Fruit fly (Drosophila melanogaster): ENCODE measurements around the gene CG1637.
A peak's percentile ranks its signal among the peaks of the same experiment; 100 is the strongest.

CG1637 gene

dm6 chrX:10857376-10857775 lies 20.3 kb downstream of the CG1637 start, which contains the start of the genes sofe and CG2186 (continued):
- TF ChIP-seq CG17186 (GFP tag; optimal IDR thresholded peaks at IDR 0.05) (peak; percentile 68), ham (GFP tag; IDR thresholded peaks at IDR 0.05) (no peak), trem (tag; optimal IDR thresholded peaks at IDR 0.05) (peak; percentile 81), otp (GFP tag; IDR thresholded peaks at IDR 0.05) (no peak), CG4328 (GFP tag; optimal IDR thresholded peaks at IDR 0.05) (no peak), CG30403 (GFP tag; optimal IDR thresholded peaks at IDR 0.05) (peak; percentile 80), MTF-1 (GFP tag; optimal IDR thresholded peaks at IDR 0.05; ENCODE audit: borderline replicate concordance) (no peak), eyg (GFP tag; optimal IDR thresholded peaks at IDR 0.05) (no peak), cato (GFP tag; optimal IDR thresholded peaks at IDR 0.05; ENCODE audit: borderline replicate concordance) (peak; percentile 33), br (optimal IDR thresholded peaks at IDR 0.05) (no peak), CG30020 (tag; optimal IDR thresholded peaks at IDR 0.05) (peak; percentile 45), croc (GFP tag; conservative IDR thresholded peaks at IDR 0.05) (no peak), Antp (GFP tag; optimal IDR thresholded peaks at IDR 0.05) (peak; percentile 46), oc (tag; optimal IDR thresholded peaks at IDR 0.05) (no peak), CG11504 (tag; optimal IDR thresholded peaks at IDR 0.05) (peak; percentile 86), BtbVII (GFP tag; optimal IDR thresholded peaks at IDR 0.05) (no peak), insv (GFP tag; optimal IDR thresholded peaks at IDR 0.05) (peak in 1 of 2 experiments; percentile 93), Hr78 (GFP tag; optimal IDR thresholded peaks at IDR 0.05) (no peak), CG10979 (tag; optimal IDR thresholded peaks at IDR 0.05) (peak; percentile 11), dpn (GFP tag; optimal IDR thresholded peaks at IDR 0.05) (peak; percentile 42 to 70), Poxn (GFP tag; IDR thresholded peaks at IDR 0.05) (no peak), Xbp1 (GFP tag; optimal IDR thresholded peaks at IDR 0.05) (peak; percentile 66), CG16863 (GFP tag; optimal IDR thresholded peaks at IDR 0.05) (peak; percentile 50), sug (tag; optimal IDR thresholded peaks at IDR 0.05) (no peak), CG12071 (GFP tag; optimal IDR thresholded peaks at IDR 0.05) (no peak), CG15514 (GFP tag; optimal IDR thresholded peaks at IDR 0.05) (peak; percentile 69), CG12769 (tag; optimal IDR thresholded peaks at IDR 0.05) (no peak), sim (GFP tag; IDR thresholded peaks at IDR 0.05) (no peak), CG2116 (GFP tag; optimal IDR thresholded peaks at IDR 0.05) (peak; percentile 93), Opbp (GFP tag; IDR thresholded peaks at IDR 0.05; ENCODE audit: partially characterized antibody) (peak; percentile 75), CG7745 (tag; optimal IDR thresholded peaks at IDR 0.05) (no peak), tx (GFP tag; optimal IDR thresholded peaks at IDR 0.05) (peak; percentile 14), CG17829 (tag; optimal IDR thresholded peaks at IDR 0.05) (peak; percentile 55), Sin3A (optimal IDR thresholded peaks at IDR 0.05) (peak; percentile 87), CoRest (tag; optimal IDR thresholded peaks at IDR 0.05) (peak; percentile 67), CG18764 (GFP tag; optimal IDR thresholded peaks at IDR 0.05) (peak; percentile 33), cas (GFP tag; IDR thresholded peaks at IDR 0.05) (0 out of 2 replicates have a peak, but pooled peaks have one; percentile 31), CG42726 (GFP tag; IDR thresholded peaks at IDR 0.05; ENCODE audit: partially characterized antibody) (peak; percentile 56; the same call in 1 of the 2 replicates), Kr (GFP tag; optimal IDR thresholded peaks at IDR 0.05) (no peak), ci (GFP tag; IDR thresholded peaks at IDR 0.05) (peak; percentile 60; the same call in 2 of the 3 replicates), CG5245 (GFP tag; optimal IDR thresholded peaks at IDR 0.05) (no peak), CG7271 (tag; optimal IDR thresholded peaks at IDR 0.05) (peak; percentile 50), CG11723 (GFP tag; optimal IDR thresholded peaks at IDR 0.05) (no peak), ssp (GFP tag; IDR thresholded peaks at IDR 0.05) (peak; percentile 38; the same call in 1 of the 2 replicates), cad (GFP tag; optimal IDR thresholded peaks at IDR 0.05) (no peak), Lhr (GFP tag; optimal IDR thresholded peaks at IDR 0.05) (peak; percentile 58), fd96Cb (tag; optimal IDR thresholded peaks at IDR 0.05) (peak; percentile 5), phol (tag; optimal IDR thresholded peaks at IDR 0.05) (peak; percentile 77), Dip3 (GFP tag; optimal IDR thresholded peaks at IDR 0.05) (peak; percentile 44), Fer2 (tag; optimal IDR thresholded peaks at IDR 0.05) (no peak), CG3407 (GFP tag; optimal IDR thresholded peaks at IDR 0.05) (no peak)

Data from whole organism, embryonic.